Worm (Caenorhabditis elegans) whole organism, mixed stage, embryonic: ENCODE results near the gene E02H4.2.

Experiments used
- bed-3 ChIP-seq: fragments of 200-800 bp; sonication (Bioruptor generic); optimal IDR thresholded peaks from 3 replicates; lab custom pipeline; 2018; ENCODE audit warnings: mild to moderate bottlenecking, missing genetic modification characterization, moderate library complexity, missing compliant biosample characterization
- ceh-43 ChIP-seq: fragments of 200-800 bp; sonication (Bioruptor generic); optimal IDR thresholded peaks from 2 replicates; lab custom pipeline; 2018; ENCODE audit warnings: mild to moderate bottlenecking, missing genetic modification characterization, moderate library complexity, missing compliant biosample characterization
- elt-3 ChIP-seq: fragments of 150-350 bp; optimal IDR thresholded peaks from 2 replicates; lab custom pipeline; 2014; ENCODE audit warnings: missing biosample characterization, missing genetic modification characterization
- flh-1 ChIP-seq: fragments of 200-800 bp; sonication (Bioruptor generic); optimal IDR thresholded peaks from 2 replicates; lab custom pipeline; 2018; ENCODE audit warnings: mild to moderate bottlenecking, missing genetic modification characterization, moderate library complexity, missing compliant biosample characterization
- mep-1 ChIP-seq: fragments of 150-350 bp; optimal IDR thresholded peaks from 2 replicates; lab custom pipeline; 2017; ENCODE audit warnings: missing biosample characterization, missing genetic modification reagents, missing genetic modification characterization, inconsistent platforms
- snpc-4 ChIP-seq: fragments of 150-350 bp; optimal IDR thresholded peaks from 2 replicates; lab custom pipeline; 2014; ENCODE audit warnings: missing biosample characterization, missing genetic modification characterization
- sptf-1 ChIP-seq: sonication (generic microtip); optimal IDR thresholded peaks from 2 replicates; lab custom pipeline; 2017; ENCODE audit warnings: mild to moderate bottlenecking, missing genetic modification characterization, moderate library complexity, missing compliant biosample characterization

- TF ChIP-seq mep-1 (tag; lab: Kevin White, UChicago), result no peak
- TF ChIP-seq ceh-43 (GFP tag; lab: Kevin White, UChicago), result no peak
- no peak for TF ChIP-seq flh-1 (GFP tag; lab: Kevin White, UChicago)
- no peak for TF ChIP-seq snpc-4 (tag; lab: Kevin White, UChicago)
- TF ChIP-seq bed-3 (GFP tag; lab: Kevin White, UChicago), result no peak
- TF ChIP-seq sptf-1, result no peak
- no peak for TF ChIP-seq elt-3
Measured at ce11 chrX:14238291-14238758, 43.1 kb downstream of the E02H4.2 start, which contains the start of gene K04C1.2.
